Fruit fly (Drosophila melanogaster): ENCODE results near the gene CG10077.
A peak's percentile ranks its signal among the peaks of the same experiment; 100 is the strongest.

Gene CG10077

DNA sequence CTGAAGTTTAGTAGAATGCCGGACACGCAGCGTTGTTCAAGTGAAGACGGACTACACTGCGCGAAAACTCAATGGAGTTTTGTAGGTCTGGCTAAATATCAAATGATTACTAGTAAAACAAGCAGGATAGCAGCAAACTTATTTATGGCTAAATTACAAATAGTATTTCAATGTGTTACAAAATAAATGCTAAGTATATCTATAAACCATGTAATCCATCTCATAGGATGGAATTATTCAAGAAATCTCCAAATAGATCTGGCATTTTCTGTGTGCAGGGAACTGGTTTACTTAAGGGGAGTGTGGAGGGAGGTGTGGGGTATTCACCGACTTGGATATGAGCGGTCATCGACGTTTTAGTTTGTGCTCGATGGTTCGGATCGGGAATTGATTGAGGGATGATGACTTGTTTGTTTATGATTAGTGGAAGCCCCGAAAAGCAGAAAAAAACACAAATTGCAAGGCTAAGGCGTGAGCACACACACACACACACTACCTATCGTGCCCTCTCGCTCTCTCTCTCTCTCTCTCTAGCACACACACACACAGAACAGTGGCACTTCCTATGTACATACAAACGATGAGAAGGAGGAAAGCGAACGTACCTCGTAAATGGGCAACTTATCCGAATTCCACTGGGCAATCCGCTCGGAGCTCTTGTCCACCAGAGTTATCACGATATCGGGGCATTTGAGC, 8.2 kb upstream of the CG10077 start (continued):
- peak; percentile 75 for TF ChIP-seq jing (GFP tag; optimal IDR thresholded peaks at IDR 0.05)
- TF ChIP-seq tup (GFP tag; optimal IDR thresholded peaks at IDR 0.05): peak; percentile 19
- TF ChIP-seq CG12071 (GFP tag; optimal IDR thresholded peaks at IDR 0.05): peak; percentile 73
- TF ChIP-seq Hr39 (optimal IDR thresholded peaks at IDR 0.05): no peak
- no peak for TF ChIP-seq ftz-f1 (GFP tag; optimal IDR thresholded peaks at IDR 0.05)
- no peak for TF ChIP-seq CG4360 (GFP tag; IDR thresholded peaks at IDR 0.05)
- TF ChIP-seq CG12744 (GFP tag; optimal IDR thresholded peaks at IDR 0.05): peak; percentile 41
- TF ChIP-seq CG7357 (GFP tag; IDR thresholded peaks at IDR 0.05): peak; percentile 75; the same call in 2 of the 3 replicates
- TF ChIP-seq Abd-B (GFP tag; optimal IDR thresholded peaks at IDR 0.05): peak; percentile 68
- peak; percentile 64; the same call in 1 of the 2 replicates for TF ChIP-seq stc (GFP tag; IDR thresholded peaks at IDR 0.05)
- peak; percentile 35 for TF ChIP-seq p53 (GFP tag; optimal IDR thresholded peaks at IDR 0.05)
- TF ChIP-seq Stat92E (GFP tag; optimal IDR thresholded peaks at IDR 0.05): peak in 1 of 3 experiments; percentile 25
- peak; percentile 66 for TF ChIP-seq CG32772 (GFP tag; IDR thresholded peaks at IDR 0.05)
- peak; percentile 66; the same call in 2 of the 3 replicates for TF ChIP-seq CG14050 (GFP tag; IDR thresholded peaks at IDR 0.05)
- no peak for TF ChIP-seq Gsc (GFP tag; IDR thresholded peaks at IDR 0.05)
- peak; percentile 91 for TF ChIP-seq unpg (GFP tag; optimal IDR thresholded peaks at IDR 0.05)
- TF ChIP-seq CG14014 (GFP tag; IDR thresholded peaks at IDR 0.05): peak; percentile 81
- peak; percentile 68 for TF ChIP-seq ems (GFP tag; optimal IDR thresholded peaks at IDR 0.05)
- no peak for TF ChIP-seq CG4282 (GFP tag; optimal IDR thresholded peaks at IDR 0.05)
- TF ChIP-seq CG6765 (GFP tag; optimal IDR thresholded peaks at IDR 0.05): peak; percentile 54
- TF ChIP-seq tio (GFP tag; optimal IDR thresholded peaks at IDR 0.05): peak; percentile 79
- no peak for TF ChIP-seq hb (GFP tag; IDR thresholded peaks at IDR 0.05; ENCODE audit: partially characterized antibody)
- 0 out of 2 replicates have a peak, but pooled peaks have one; percentile 24 for TF ChIP-seq CG11247 (GFP tag; IDR thresholded peaks at IDR 0.05)
- TF ChIP-seq CG3838 (GFP tag; optimal IDR thresholded peaks at IDR 0.05): peak; percentile 42
- TF ChIP-seq dmrt11E (tag; optimal IDR thresholded peaks at IDR 0.05): peak; percentile 85
- TF ChIP-seq gsb (GFP tag; IDR thresholded peaks at IDR 0.05): peak; percentile 52
- TF ChIP-seq tap (tag; optimal IDR thresholded peaks at IDR 0.05): peak; percentile 80
- TF ChIP-seq Max (GFP tag; optimal IDR thresholded peaks at IDR 0.05): peak; percentile 59
- TF ChIP-seq Doc2 (GFP tag; IDR thresholded peaks at IDR 0.05): no peak
- TF ChIP-seq so (GFP tag; IDR thresholded peaks at IDR 0.05): peak; percentile 70; the same call in 1 of the 3 replicates
- TF ChIP-seq Lhr (GFP tag; optimal IDR thresholded peaks at IDR 0.05): peak; percentile 63
- TF ChIP-seq CG11085 (GFP tag; IDR thresholded peaks at IDR 0.05): 0 out of 2 replicates have a peak, but pooled peaks have one; percentile 48
- peak; percentile 47; the same call in 1 of the 3 replicates for TF ChIP-seq CG34422 (GFP tag; IDR thresholded peaks at IDR 0.05)
- TF ChIP-seq CG9932 (GFP tag; IDR thresholded peaks at IDR 0.05): peak; percentile 63
- TF ChIP-seq CG12236 (GFP tag; optimal IDR thresholded peaks at IDR 0.05): peak; percentile 82
- TF ChIP-seq Oli (tag; optimal IDR thresholded peaks at IDR 0.05): peak; percentile 84
- TF ChIP-seq cad (GFP tag; optimal IDR thresholded peaks at IDR 0.05): no peak
- TF ChIP-seq prd (optimal IDR thresholded peaks at IDR 0.05): no peak
- peak; percentile 79 for TF ChIP-seq prd (GFP tag; IDR thresholded peaks at IDR 0.05)
- peak; percentile 32 for TF ChIP-seq Ets97D (GFP tag; optimal IDR thresholded peaks at IDR 0.05)
- TF ChIP-seq CkIIα-i1 (GFP tag; IDR thresholded peaks at IDR 0.05): 0 out of 2 replicates have a peak, but pooled peaks have one; percentile 57
- TF ChIP-seq exex (tag; optimal IDR thresholded peaks at IDR 0.05): no peak
- TF ChIP-seq CG10462 (GFP tag; optimal IDR thresholded peaks at IDR 0.05): peak; percentile 79
- TF ChIP-seq zfh2 (GFP tag; optimal IDR thresholded peaks at IDR 0.05): peak; percentile 60
- peak; percentile 96 for TF ChIP-seq Med (GFP tag)
- TF ChIP-seq CG15073 (GFP tag; optimal IDR thresholded peaks at IDR 0.05): peak; percentile 0
- TF ChIP-seq ATbp (GFP tag; optimal IDR thresholded peaks at IDR 0.05): peak; percentile 76
- no peak for TF ChIP-seq CG9797 (GFP tag; optimal IDR thresholded peaks at IDR 0.05)
- TF ChIP-seq CG34224 (GFP tag; IDR thresholded peaks at IDR 0.05; ENCODE audit: partially characterized antibody): peak; percentile 11; the same call in 1 of the 3 replicates
- TF ChIP-seq sob (GFP tag; IDR thresholded peaks at IDR 0.05): peak; percentile 71

Data from whole organism, embryonic.